Worm (Caenorhabditis elegans) whole organism, mixed stage, embryonic: ENCODE data around the gene W06A7.2.

ENCODE experiments used
- M03D4.4 ChIP-seq: sonication (generic microtip); optimal IDR thresholded peaks from 2 replicates; lab custom pipeline; 2017; ENCODE audit warnings: mild to moderate bottlenecking, missing genetic modification characterization, missing compliant biosample characterization
- blmp-1 ChIP-seq: fragments of 150-350 bp; optimal IDR thresholded peaks from 2 replicates; lab custom pipeline; 2014; ENCODE audit warnings: missing biosample characterization, missing genetic modification characterization
- ceh-43 ChIP-seq: fragments of 200-800 bp; sonication (Bioruptor generic); optimal IDR thresholded peaks from 2 replicates; lab custom pipeline; 2018; ENCODE audit warnings: mild to moderate bottlenecking, missing genetic modification characterization, moderate library complexity, missing compliant biosample characterization
- ceh-83 ChIP-seq: fragments of 200-800 bp; sonication (Bioruptor generic); optimal IDR thresholded peaks from 2 replicates; lab custom pipeline; 2018; ENCODE audit warnings: mild to moderate bottlenecking, missing genetic modification characterization, missing compliant biosample characterization
- ces-1 ChIP-seq: fragments of 150-350 bp; optimal IDR thresholded peaks from 2 replicates; lab custom pipeline; 2014; ENCODE audit warnings: missing biosample characterization, missing genetic modification reagents, missing genetic modification characterization
- cnd-1 ChIP-seq: fragments of 200-800 bp; sonication (Bioruptor generic); optimal IDR thresholded peaks from 2 replicates; lab custom pipeline; 2018; ENCODE audit warnings: mild to moderate bottlenecking, missing genetic modification characterization, missing compliant biosample characterization
- elt-1 ChIP-seq: sonication (generic microtip); optimal IDR thresholded peaks from 2 replicates; lab custom pipeline; 2017; ENCODE audit warnings: missing genetic modification characterization, mild to moderate bottlenecking, missing compliant biosample characterization, antibody characterized with exemption, moderate library complexity, borderline replicate concordance; ENCODE audit not compliant: insufficient read depth
- ham-2 ChIP-seq: fragments of 200-800 bp; sonication (Bioruptor generic); optimal IDR thresholded peaks from 2 replicates; lab custom pipeline; 2018; ENCODE audit warnings: mild to moderate bottlenecking, missing genetic modification characterization, missing compliant biosample characterization
- hlh-1 ChIP-seq: fragments of 150-350 bp; optimal IDR thresholded peaks from 2 replicates; lab custom pipeline; 2014; ENCODE audit warnings: missing biosample characterization, missing genetic modification reagents, missing genetic modification characterization
- lin-13 ChIP-seq: fragments of 150-350 bp; optimal IDR thresholded peaks from 2 replicates; lab custom pipeline; 2014; ENCODE audit warnings: missing biosample characterization, missing genetic modification characterization
- lin-32 ChIP-seq: fragments of 200-800 bp; sonication (Bioruptor generic); optimal IDR thresholded peaks from 2 replicates; lab custom pipeline; 2018; ENCODE audit warnings: mild to moderate bottlenecking, missing genetic modification characterization, missing compliant biosample characterization
- lsy-2 ChIP-seq: fragments of 150-350 bp; optimal IDR thresholded peaks from 2 replicates; lab custom pipeline; 2014; ENCODE audit warnings: missing biosample characterization, missing genetic modification characterization
- mab-5 ChIP-seq: fragments of 150-350 bp; optimal IDR thresholded peaks from 2 replicates; lab custom pipeline; 2014; ENCODE audit warnings: missing biosample characterization, missing genetic modification characterization
- mep-1 ChIP-seq: fragments of 150-350 bp; optimal IDR thresholded peaks from 2 replicates; lab custom pipeline; 2017; ENCODE audit warnings: missing biosample characterization, missing genetic modification reagents, missing genetic modification characterization, inconsistent platforms
- nhr-12 ChIP-seq: fragments of 150-350 bp; optimal IDR thresholded peaks from 2 replicates; lab custom pipeline; 2014; ENCODE audit warnings: missing biosample characterization, missing genetic modification characterization
- nhr-237 ChIP-seq: fragments of 150-350 bp; optimal IDR thresholded peaks from 2 replicates; lab custom pipeline; 2014; ENCODE audit warnings: missing biosample characterization, missing genetic modification characterization
- nhr-28 ChIP-seq: fragments of 150-350 bp; optimal IDR thresholded peaks from 2 replicates; lab custom pipeline; 2014; ENCODE audit warnings: missing biosample characterization, missing genetic modification characterization
- nhr-76 ChIP-seq: sonication (generic microtip); optimal IDR thresholded peaks from 2 replicates; lab custom pipeline; 2017; ENCODE audit warnings: missing biosample characterization, missing genetic modification characterization
- pha-4 ChIP-seq: fragments of 150-350 bp; optimal IDR thresholded peaks from 2 replicates; lab custom pipeline; 2018; ENCODE audit warnings: missing biosample characterization, missing genetic modification reagents, missing genetic modification characterization
- sem-2 ChIP-seq: fragments of 200-800 bp; sonication (Bioruptor generic); optimal IDR thresholded peaks from 2 replicates; lab custom pipeline; 2018; ENCODE audit warnings: mild to moderate bottlenecking, missing genetic modification characterization, missing compliant biosample characterization
- snpc-4 ChIP-seq: fragments of 150-350 bp; optimal IDR thresholded peaks from 2 replicates; lab custom pipeline; 2014; ENCODE audit warnings: missing biosample characterization, missing genetic modification characterization
- tbx-8 ChIP-seq: fragments of 200-800 bp; sonication (Bioruptor generic); optimal IDR thresholded peaks from 2 replicates; lab custom pipeline; 2018; ENCODE audit warnings: mild to moderate bottlenecking, missing genetic modification characterization, moderate library complexity, missing compliant biosample characterization
- unc-120 ChIP-seq: sonication (generic microtip); optimal IDR thresholded peaks from 2 replicates; lab custom pipeline; 2017; ENCODE audit warnings: missing genetic modification characterization, missing compliant biosample characterization; ENCODE audit not compliant: poor library complexity, severe bottlenecking
- unc-39 ChIP-seq: fragments of 150-350 bp; optimal IDR thresholded peaks from 2 replicates; lab custom pipeline; 2014; ENCODE audit warnings: missing biosample characterization, missing genetic modification characterization
- unc-62 ChIP-seq: fragments of 150-350 bp; optimal IDR thresholded peaks from 2 replicates; lab custom pipeline; 2014; ENCODE audit warnings: missing biosample characterization, missing genetic modification reagents, missing genetic modification characterization
- zip-8 ChIP-seq: fragments of 150-350 bp; optimal IDR thresholded peaks from 2 replicates; lab custom pipeline; 2014; ENCODE audit warnings: missing biosample characterization, missing genetic modification characterization
- ztf-11 ChIP-seq: fragments of 150-350 bp; optimal IDR thresholded peaks from 2 replicates; lab custom pipeline; 2014; ENCODE audit warnings: missing biosample characterization, missing genetic modification characterization

The W06A7.2 gene

ce11 chrV:14835075-14835991, 13.7 kb downstream of the W06A7.2 start:
- TF ChIP-seq unc-39 (no peak), nhr-28 (tag; lab: Kevin White, UChicago) (no peak), ceh-43 (no peak), cnd-1 (tag; lab: Kevin White, UChicago) (no peak), nhr-237 (tag; lab: Kevin White, UChicago) (no peak), ces-1 (GFP tag; lab: Kevin White, UChicago) (peak; percentile 39), elt-1 (tag; lab: Kevin White, UChicago) (no peak), mep-1 (no peak), sem-2 (GFP tag; lab: Kevin White, UChicago) (no peak)
- TF ChIP-seq, all 35 proteins: peak for 1

- TF ChIP-seq nhr-28 (tag; lab: Kevin White, UChicago) (no peak), unc-39 (no peak), nhr-76 (tag; lab: Kevin White, UChicago) (no peak), sem-2 (GFP tag; lab: Kevin White, UChicago) (no peak), elt-1 (tag; lab: Kevin White, UChicago) (no peak), blmp-1 (tag; lab: Kevin White, UChicago) (no peak), ceh-43 (no peak), zip-8 (tag; lab: Kevin White, UChicago) (no peak), unc-62 (GFP tag; lab: Kevin White, UChicago) (no peak), nhr-237 (tag; lab: Kevin White, UChicago) (no peak), mep-1 (no peak), tbx-8 (GFP tag; lab: Kevin White, UChicago) (no peak), M03D4.4 (no peak), nhr-12 (no peak), ceh-83 (GFP tag; lab: Kevin White, UChicago) (no peak)
Measured at ce11 chrV:14838130-14838529, 16.5 kb downstream of the W06A7.2 start.

- TF ChIP-seq mab-5 (tag; lab: Kevin White, UChicago) (no peak), pha-4 (no peak), zip-8 (tag; lab: Kevin White, UChicago) (no peak), lsy-2 (tag; lab: Kevin White, UChicago) (no peak), ham-2 (no peak), lin-32 (no peak), ztf-11 (no peak), cnd-1 (tag; lab: Kevin White, UChicago) (no peak), nhr-237 (tag; lab: Kevin White, UChicago) (no peak), nhr-28 (tag; lab: Kevin White, UChicago) (no peak), sem-2 (GFP tag; lab: Kevin White, UChicago) (no peak)
Measured at ce11 chrV:14841660-14842059, 20.0 kb downstream of the W06A7.2 start.

- no peak for TF ChIP-seq ces-1 (GFP tag; lab: Kevin White, UChicago)
- no peak for TF ChIP-seq mab-5 (tag; lab: Kevin White, UChicago)
- TF ChIP-seq nhr-76 (tag; lab: Kevin White, UChicago), result no peak
- TF ChIP-seq unc-120 (tag; lab: Kevin White, UChicago), result peak; percentile 69
- TF ChIP-seq elt-1 (tag; lab: Kevin White, UChicago), result no peak
- no peak for TF ChIP-seq nhr-237 (tag; lab: Kevin White, UChicago)
- TF ChIP-seq M03D4.4, result no peak
- TF ChIP-seq zip-8 (tag; lab: Kevin White, UChicago), result no peak
- TF ChIP-seq hlh-1 (tag; lab: Kevin White, UChicago), result peak; percentile 96
- TF ChIP-seq lin-13 (tag; lab: Kevin White, UChicago), result no peak
- TF ChIP-seq unc-39, result no peak
- TF ChIP-seq unc-62 (GFP tag; lab: Kevin White, UChicago), result peak; percentile 73
- no peak for TF ChIP-seq snpc-4 (tag; lab: Kevin White, UChicago)
Measured at ce11 chrV:14847291-14847915, 25.8 kb downstream of the W06A7.2 start, which contains the start of gene ret-1. Gene ret-1, minus strand, starts transcription at chrV:14847413.
